Worm (Caenorhabditis elegans) whole organism, late embryonic: Measurements from ENCODE around the gene F43E2.11.

Source experiments
- C08G9.2 ChIP-seq: sonication (generic microtip); optimal IDR thresholded peaks from 2 replicates; lab custom pipeline; 2016; ENCODE audit warnings: mild to moderate bottlenecking, missing genetic modification characterization, moderate library complexity, missing compliant biosample characterization
- C38D4.7 ChIP-seq: fragments of 200-800 bp; sonication (Bioruptor generic); optimal IDR thresholded peaks from 2 replicates; lab custom pipeline; 2018; ENCODE audit warnings: mild to moderate bottlenecking, missing genetic modification characterization, moderate library complexity, missing compliant biosample characterization
- ama-1 ChIP-seq: fragments of 150-350 bp; optimal IDR thresholded peaks from 2 replicates; lab custom pipeline; 2014
- ceh-14 ChIP-seq: sonication (generic microtip); optimal IDR thresholded peaks from 2 replicates; lab custom pipeline; 2016; ENCODE audit warnings: missing genotype, missing genetic modification characterization, missing compliant biosample characterization
- ceh-18 ChIP-seq: sonication (generic microtip); optimal IDR thresholded peaks from 2 replicates; lab custom pipeline; 2016; ENCODE audit warnings: missing genetic modification characterization, missing compliant biosample characterization
- ceh-30 ChIP-seq: fragments of 150-350 bp; optimal IDR thresholded peaks from 2 replicates; lab custom pipeline; 2014; ENCODE audit warnings: missing biosample characterization, missing genetic modification characterization
- ceh-31 ChIP-seq: sonication (generic microtip); optimal IDR thresholded peaks from 2 replicates; lab custom pipeline; 2016; ENCODE audit warnings: missing genetic modification characterization, missing compliant biosample characterization
- ceh-6 ChIP-seq: fragments of 200-800 bp; sonication (Bioruptor generic); optimal IDR thresholded peaks from 2 replicates; lab custom pipeline; 2018; ENCODE audit warnings: mild to moderate bottlenecking, missing genetic modification characterization, missing compliant biosample characterization
- ceh-9 ChIP-seq: sonication (generic microtip); optimal IDR thresholded peaks from 2 replicates; lab custom pipeline; 2016; ENCODE audit warnings: mild to moderate bottlenecking, missing genetic modification characterization, inconsistent platforms, missing compliant biosample characterization
- dmd-4 ChIP-seq: sonication (generic microtip); optimal IDR thresholded peaks from 2 replicates; lab custom pipeline; 2016; ENCODE audit warnings: borderline replicate concordance, missing genetic modification characterization, missing compliant biosample characterization
- dve-1 ChIP-seq: sonication (generic microtip); optimal IDR thresholded peaks from 2 replicates; lab custom pipeline; 2017; ENCODE audit warnings: antibody characterized with exemption, mild to moderate bottlenecking, missing genetic modification characterization, missing compliant biosample characterization
- elt-2 ChIP-seq: sonication (generic microtip); optimal IDR thresholded peaks from 2 replicates; lab custom pipeline; 2016; ENCODE audit warnings: missing genetic modification reagents, missing genetic modification characterization, missing compliant biosample characterization
- elt-4 ChIP-seq: sonication (generic microtip); optimal IDR thresholded peaks from 2 replicates; lab custom pipeline; 2016; ENCODE audit warnings: missing genetic modification characterization, missing compliant biosample characterization
- ets-4 ChIP-seq: sonication (generic microtip); optimal IDR thresholded peaks from 2 replicates; lab custom pipeline; 2016; ENCODE audit warnings: missing genetic modification characterization, missing compliant biosample characterization
- eyg-1 ChIP-seq: sonication (generic microtip); optimal IDR thresholded peaks from 2 replicates; lab custom pipeline; 2016; ENCODE audit warnings: missing genotype, missing genetic modification characterization, missing compliant biosample characterization
- fax-1 ChIP-seq: sonication (generic microtip); optimal IDR thresholded peaks from 2 replicates; lab custom pipeline; 2016; ENCODE audit warnings: missing genotype, missing genetic modification characterization, missing compliant biosample characterization
- fkh-6 ChIP-seq: sonication (generic microtip); optimal IDR thresholded peaks from 2 replicates; lab custom pipeline; 2016; ENCODE audit warnings: missing genetic modification characterization, missing compliant biosample characterization
- hlh-13 ChIP-seq: fragments of 200-800 bp; sonication (Bioruptor generic); optimal IDR thresholded peaks from 2 replicates; lab custom pipeline; 2018; ENCODE audit warnings: mild to moderate bottlenecking, missing genetic modification characterization, missing compliant biosample characterization
- hlh-15 ChIP-seq: sonication (generic microtip); optimal IDR thresholded peaks from 2 replicates; lab custom pipeline; 2016; ENCODE audit warnings: missing genetic modification characterization, missing compliant biosample characterization
- hlh-6 ChIP-seq: sonication (generic microtip); optimal IDR thresholded peaks from 2 replicates; lab custom pipeline; 2016; ENCODE audit warnings: missing genotype, missing genetic modification characterization, missing compliant biosample characterization
- hlh-8 ChIP-seq: sonication (generic microtip); optimal IDR thresholded peaks from 2 replicates; lab custom pipeline; 2016; ENCODE audit warnings: missing genotype, missing genetic modification characterization, missing compliant biosample characterization
- lim-6 ChIP-seq: sonication (generic microtip); optimal IDR thresholded peaks from 2 replicates; lab custom pipeline; 2016; ENCODE audit warnings: missing genetic modification characterization, missing compliant biosample characterization
- mec-3 ChIP-seq: sonication (generic microtip); optimal IDR thresholded peaks from 2 replicates; lab custom pipeline; 2016; ENCODE audit warnings: borderline replicate concordance, missing genetic modification characterization, missing compliant biosample characterization
- nfya-1 ChIP-seq: sonication (generic microtip); optimal IDR thresholded peaks from 2 replicates; lab custom pipeline; 2017; ENCODE audit warnings: missing genetic modification characterization, mild to moderate bottlenecking, missing compliant biosample characterization, antibody characterized with exemption, moderate library complexity
- nhr-232 ChIP-seq: sonication (generic microtip); optimal IDR thresholded peaks from 2 replicates; lab custom pipeline; 2016; ENCODE audit warnings: missing genetic modification characterization, missing compliant biosample characterization
- npax-4 ChIP-seq: sonication (generic microtip); optimal IDR thresholded peaks from 2 replicates; lab custom pipeline; 2016; ENCODE audit warnings: missing genetic modification characterization, missing compliant biosample characterization
- pag-3 ChIP-seq: sonication (generic microtip); optimal IDR thresholded peaks from 2 replicates; lab custom pipeline; 2016; ENCODE audit warnings: missing compliant biosample characterization, missing genetic modification characterization, borderline replicate concordance
- pax-1 ChIP-seq: fragments of 150-350 bp; optimal IDR thresholded peaks from 2 replicates; lab custom pipeline; 2014; ENCODE audit warnings: missing biosample characterization, missing genetic modification characterization
- pha-2 ChIP-seq: sonication (generic microtip); optimal IDR thresholded peaks from 2 replicates; lab custom pipeline; 2017; ENCODE audit warnings: mild to moderate bottlenecking, missing genetic modification characterization, missing compliant biosample characterization
- rnt-1 ChIP-seq: sonication (generic microtip); optimal IDR thresholded peaks from 2 replicates; lab custom pipeline; 2016; ENCODE audit warnings: missing genetic modification characterization, missing compliant biosample characterization
- sdc-2 ChIP-seq: sonication (generic microtip); optimal IDR thresholded peaks from 2 replicates; lab custom pipeline; 2016; ENCODE audit warnings: missing genotype, missing genetic modification characterization, missing compliant biosample characterization
- sox-4 ChIP-seq: sonication (generic microtip); optimal IDR thresholded peaks from 2 replicates; lab custom pipeline; 2017; ENCODE audit warnings: mild to moderate bottlenecking, missing genetic modification characterization, inconsistent platforms, missing compliant biosample characterization
- tbx-7 ChIP-seq: sonication (generic microtip); optimal IDR thresholded peaks from 2 replicates; lab custom pipeline; 2016; ENCODE audit warnings: missing genotype, missing genetic modification characterization, missing compliant biosample characterization
- ttx-3 ChIP-seq: sonication (generic microtip); optimal IDR thresholded peaks from 2 replicates; lab custom pipeline; 2016; ENCODE audit warnings: missing genetic modification reagents, missing genetic modification characterization, missing compliant biosample characterization
- unc-3 ChIP-seq, 2 experiments: fragments of 200-800 bp in 1 of 2; sonication (Bioruptor generic) in 1 of 2; sonication (generic microtip) in 1 of 2; conservative IDR thresholded peaks in 1 of 2; optimal IDR thresholded peaks in 1 of 2; 2 replicates each; pipeline versions ENCODE4 v1.3.6 to Lab custom; 2016 to 2022; ENCODE audit warnings: missing compliant biosample characterization in 2 of 2, missing genetic modification characterization in 2 of 2, missing genetic modification reagents in 1 of 2
- unc-42 ChIP-seq: sonication (generic microtip); optimal IDR thresholded peaks from 2 replicates; lab custom pipeline; 2016; ENCODE audit warnings: missing genotype, missing genetic modification characterization, missing compliant biosample characterization
- unc-55 ChIP-seq: sonication (generic microtip); optimal IDR thresholded peaks from 2 replicates; lab custom pipeline; 2017; ENCODE audit warnings: missing biosample characterization, missing genetic modification reagents, missing genetic modification characterization

F43E2.11 gene

DNA sequence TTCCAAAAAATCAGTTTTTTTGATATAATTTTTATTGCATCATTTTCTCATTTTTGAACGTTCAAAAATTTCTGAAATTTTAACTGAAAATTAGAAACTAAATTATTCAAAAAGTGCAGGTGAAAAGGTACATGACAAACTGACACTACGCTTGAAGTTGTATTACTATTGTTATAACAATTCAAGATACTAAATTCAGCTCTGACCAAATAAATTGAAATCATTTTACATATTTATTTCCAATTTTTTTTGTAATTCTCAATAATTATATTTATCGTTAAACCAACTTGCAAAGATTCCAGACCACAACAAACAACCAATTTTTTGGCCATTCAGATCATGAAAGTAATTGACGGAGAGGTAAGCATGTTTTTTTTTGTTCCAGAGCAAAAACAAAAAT is 15.3 kb upstream of the F43E2.11 start, which contains the start of gene sre-3:
Gene sre-3, plus strand, starts transcription at position 301 of the 400 bp plus-strand sequence.
- TF ChIP-seq sox-4 (tag; lab: Kevin White, UChicago): no peak
- no peak for TF ChIP-seq C38D4.7 (GFP tag; lab: Kevin White, UChicago)
- TF ChIP-seq unc-55 (GFP tag; lab: Kevin White, UChicago): no peak
- no peak for TF ChIP-seq elt-4 (tag; lab: Kevin White, UChicago)
- no peak for TF ChIP-seq ceh-14 (tag; lab: Kevin White, UChicago)
- TF ChIP-seq unc-42 (tag; lab: Kevin White, UChicago): no peak
- TF ChIP-seq hlh-15 (tag; lab: Kevin White, UChicago): no peak
- TF ChIP-seq mec-3 (tag; lab: Kevin White, UChicago): no peak
- no peak for TF ChIP-seq sdc-2 (tag; lab: Kevin White, UChicago)
- no peak for TF ChIP-seq pag-3 (tag; lab: Kevin White, UChicago)
- no peak for TF ChIP-seq ama-1 (lab: Kevin White, UChicago)
- no peak for TF ChIP-seq tbx-7
- no peak for TF ChIP-seq ttx-3 (tag; lab: Kevin White, UChicago)
- TF ChIP-seq dmd-4 (tag; lab: Kevin White, UChicago): no peak
- TF ChIP-seq elt-2 (tag; lab: Kevin White, UChicago): no peak
- TF ChIP-seq ceh-9 (tag; lab: Kevin White, UChicago): no peak
- TF ChIP-seq eyg-1 (tag; lab: Kevin White, UChicago): no peak
- TF ChIP-seq fkh-6 (tag; lab: Kevin White, UChicago): no peak
- no peak for TF ChIP-seq hlh-6

DNA sequence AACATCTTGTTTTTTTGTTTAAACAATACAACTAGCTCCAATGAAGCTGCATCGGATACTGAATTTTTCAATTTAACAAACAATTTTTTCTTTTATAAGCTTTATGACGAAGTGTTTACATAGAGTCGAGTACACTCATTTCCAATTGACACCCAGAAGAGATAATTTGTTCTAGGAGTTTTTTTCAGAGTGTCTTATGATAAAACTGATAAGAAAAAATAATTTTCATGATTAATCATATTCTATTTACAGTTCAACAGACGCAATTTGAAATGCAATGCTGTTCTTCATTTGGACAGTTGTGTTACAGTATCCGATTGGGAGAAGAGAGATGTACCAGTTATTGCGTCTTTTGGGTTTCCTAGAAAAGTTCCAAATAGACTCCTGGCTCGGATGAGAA is 11.9 kb upstream of the F43E2.11 start:
- TF ChIP-seq elt-2 (tag; lab: Kevin White, UChicago) (no peak), ceh-31 (no peak), unc-3 (GFP tag; conservative IDR thresholded peaks at IDR 0.05; lab: Robert Waterston, UW) (no peak), unc-3 (tag; optimal IDR thresholded peaks at IDR 0.05; lab: Kevin White, UChicago) (no peak), rnt-1 (tag; lab: Kevin White, UChicago) (no peak), nfya-1 (no peak), pha-2 (tag; lab: Kevin White, UChicago) (no peak), C38D4.7 (GFP tag; lab: Kevin White, UChicago) (no peak), hlh-8 (tag; lab: Kevin White, UChicago) (no peak)

DNA sequence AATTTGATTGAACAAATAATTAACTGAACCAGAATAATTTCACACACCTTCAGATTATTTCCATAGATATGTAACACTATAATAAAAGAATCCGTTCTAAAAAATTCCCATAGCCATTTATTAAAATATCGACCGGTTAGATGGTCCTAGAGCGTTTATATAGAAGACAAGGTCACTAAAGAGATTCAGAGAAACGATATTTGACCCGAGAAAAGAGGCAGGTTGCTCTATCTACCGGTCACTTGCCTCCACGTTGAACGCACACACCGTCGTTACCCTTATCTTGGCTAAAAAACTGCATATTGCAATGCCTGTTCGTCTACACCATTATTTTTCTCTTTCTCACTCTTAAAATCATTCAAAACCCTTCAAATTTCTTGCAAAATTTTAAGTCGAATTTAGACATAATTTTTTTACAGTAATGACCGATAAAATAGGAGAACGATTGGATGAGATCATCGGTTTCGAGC is 11.1 kb upstream of the F43E2.11 start, which contains the start of gene C07D10.5:
Gene C07D10.5, plus strand, starts transcription at position 420 of the 470 bp plus-strand sequence.
- TF ChIP-seq dve-1 (tag; lab: Kevin White, UChicago) (no peak), ets-4 (tag; lab: Kevin White, UChicago) (no peak), nhr-232 (no peak), fkh-6 (tag; lab: Kevin White, UChicago) (no peak), ceh-18 (tag; lab: Kevin White, UChicago) (no peak), pax-1 (tag; lab: Kevin White, UChicago) (no peak), ceh-6 (GFP tag; lab: Kevin White, UChicago) (no peak), ceh-30 (no peak), lim-6 (no peak), pag-3 (tag; lab: Kevin White, UChicago) (no peak), dmd-4 (tag; lab: Kevin White, UChicago) (no peak), fax-1 (tag; lab: Kevin White, UChicago) (no peak), C08G9.2 (no peak), hlh-13 (GFP tag; lab: Kevin White, UChicago) (no peak), npax-4 (tag; lab: Kevin White, UChicago) (no peak)
